Worm (Caenorhabditis elegans): ENCODE measurements around the gene F38A5.22.

Gene F38A5.22

ce11 chrIV:6622142-6622541, 26.4 kb upstream of the F38A5.22 start:
- TF ChIP-seq unc-62 (GFP tag; optimal IDR thresholded peaks at IDR 0.05) (no peak), ceh-83 (GFP tag; optimal IDR thresholded peaks at IDR 0.05) (no peak), mls-2 (tag; optimal IDR thresholded peaks at IDR 0.05) (no peak), snpc-4 (tag; optimal IDR thresholded peaks at IDR 0.05) (no peak)

- TF ChIP-seq lin-13 (tag; optimal IDR thresholded peaks at IDR 0.05) (no peak), nhr-2 (tag; optimal IDR thresholded peaks at IDR 0.05) (no peak), elt-1 (tag; optimal IDR thresholded peaks at IDR 0.05; ENCODE audit: borderline replicate concordance, insufficient read depth) (no peak), ceh-39 (tag; optimal IDR thresholded peaks at IDR 0.05) (no peak), drap-1 (GFP tag; optimal IDR thresholded peaks at IDR 0.05) (no peak), zip-8 (tag; optimal IDR thresholded peaks at IDR 0.05) (no peak), ztf-11 (tag; optimal IDR thresholded peaks at IDR 0.05) (no peak), ces-1 (GFP tag; optimal IDR thresholded peaks at IDR 0.05) (no peak), snpc-4 (tag; optimal IDR thresholded peaks at IDR 0.05) (no peak)
Observed at ce11 chrIV:6621252-6621651, 25.5 kb upstream of the F38A5.22 start, which contains the start of gene C01B10.3. TSS of gene C01B10.3 (minus strand) at chrIV:6621352.

DNA sequence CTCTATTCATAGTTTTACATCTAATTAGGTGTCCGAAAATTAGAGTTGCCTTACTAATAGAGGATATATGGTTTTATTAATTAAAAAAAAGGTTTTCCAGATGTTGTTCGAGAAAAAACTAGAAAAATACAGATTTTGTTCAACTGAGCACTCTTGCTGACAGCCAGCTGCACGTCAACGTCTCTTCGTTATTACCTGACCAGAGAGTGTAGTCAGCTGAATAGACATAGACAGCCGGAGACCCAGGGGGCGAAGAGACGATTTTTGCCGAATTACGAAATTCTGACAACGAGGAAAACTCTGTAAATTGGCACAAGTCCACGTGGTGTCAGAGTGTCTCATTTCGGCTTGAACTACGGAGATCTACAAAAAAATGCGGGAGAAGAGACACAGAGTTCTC, 22.9 kb upstream of the F38A5.22 start:
- TF ChIP-seq mab-5 (tag; optimal IDR thresholded peaks at IDR 0.05): no peak

DNA sequence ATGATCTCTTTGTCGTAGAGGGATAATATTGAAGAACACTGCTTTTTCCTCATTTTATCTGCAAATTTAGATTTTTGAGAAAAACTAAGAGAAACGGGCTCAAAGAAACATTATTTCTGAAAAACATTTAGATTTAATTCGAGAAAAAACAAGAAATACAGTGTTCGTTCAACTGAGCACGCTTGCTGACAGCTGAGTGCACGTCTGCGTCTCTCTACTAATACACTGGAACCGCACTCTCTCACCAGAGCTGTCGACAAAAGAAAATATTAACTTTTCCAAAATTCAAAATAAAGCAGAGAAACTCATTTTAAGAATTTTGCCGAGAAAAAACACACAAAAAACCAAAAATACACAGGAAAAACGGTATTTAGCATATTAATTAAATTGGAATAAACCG, 17.6 kb upstream of the F38A5.22 start, which contains the start of gene drh-1:
TSS of gene drh-1 (minus strand) at position 58 of the 400 bp plus-strand sequence.
- TF ChIP-seq M03D4.4 (tag; optimal IDR thresholded peaks at IDR 0.05): no peak
- no peak for TF ChIP-seq ham-2 (GFP tag; optimal IDR thresholded peaks at IDR 0.05)
- TF ChIP-seq mls-2 (tag; optimal IDR thresholded peaks at IDR 0.05): no peak
- no peak for TF ChIP-seq tbx-8 (GFP tag; optimal IDR thresholded peaks at IDR 0.05)
- TF ChIP-seq nhr-76 (tag; optimal IDR thresholded peaks at IDR 0.05): no peak
- no peak for TF ChIP-seq mab-5 (tag; optimal IDR thresholded peaks at IDR 0.05)

DNA sequence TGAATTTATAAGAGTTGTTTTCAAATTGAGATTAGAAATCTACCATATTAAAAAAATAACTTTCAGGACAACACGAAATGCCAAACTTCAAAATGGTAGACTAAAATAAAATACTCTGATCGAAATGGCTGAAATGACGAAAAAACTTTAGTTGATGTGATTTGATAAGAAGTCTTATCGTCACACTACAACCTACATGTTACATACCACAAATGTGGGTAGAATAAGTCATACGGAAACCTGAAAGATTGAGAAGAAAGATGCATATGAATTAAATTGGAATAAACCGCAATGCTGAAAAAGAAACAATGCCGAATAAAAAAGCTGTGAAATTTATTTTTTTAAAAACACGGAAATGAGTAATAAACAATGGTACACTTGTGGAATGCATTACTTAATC, 11.3 kb upstream of the F38A5.22 start:
- TF ChIP-seq ztf-11 (tag; optimal IDR thresholded peaks at IDR 0.05): no peak
- no peak for TF ChIP-seq ceh-83 (GFP tag; optimal IDR thresholded peaks at IDR 0.05)
- no peak for TF ChIP-seq unc-120 (tag; optimal IDR thresholded peaks at IDR 0.05; ENCODE audit: poor library complexity, severe bottlenecking)
- TF ChIP-seq nhr-76 (tag; optimal IDR thresholded peaks at IDR 0.05): no peak
- no peak for TF ChIP-seq nhr-2 (tag; optimal IDR thresholded peaks at IDR 0.05)
- TF ChIP-seq M03D4.4 (tag; optimal IDR thresholded peaks at IDR 0.05): no peak
- no peak for TF ChIP-seq lsy-2 (tag; optimal IDR thresholded peaks at IDR 0.05)
- no peak for TF ChIP-seq ham-2 (GFP tag; optimal IDR thresholded peaks at IDR 0.05)
- no peak for TF ChIP-seq elt-3 (tag; optimal IDR thresholded peaks at IDR 0.05)
- TF ChIP-seq ces-1 (GFP tag; optimal IDR thresholded peaks at IDR 0.05): no peak
- no peak for TF ChIP-seq hlh-1 (tag; optimal IDR thresholded peaks at IDR 0.05)

DNA sequence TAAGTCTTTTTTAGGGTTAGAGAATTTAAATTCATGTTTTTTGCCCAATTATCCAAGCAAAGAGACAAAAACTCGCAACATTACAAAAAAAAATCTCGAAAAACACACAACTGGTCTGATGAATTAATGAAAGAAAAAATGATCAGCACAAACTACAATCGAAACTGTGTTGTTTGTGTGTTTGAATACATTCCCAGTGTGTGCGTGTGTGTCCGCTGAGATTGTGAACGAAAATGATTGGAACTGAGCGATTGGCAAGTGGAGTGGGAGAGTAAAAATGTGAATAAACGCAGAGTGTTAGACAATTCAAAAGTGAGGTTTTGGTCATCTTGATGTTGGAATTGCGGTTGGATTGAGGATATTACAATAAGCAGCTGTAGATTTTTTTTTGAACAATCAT, 10.8 kb upstream of the F38A5.22 start:
- TF ChIP-seq lin-32 (GFP tag; optimal IDR thresholded peaks at IDR 0.05) (no peak), elt-1 (tag; optimal IDR thresholded peaks at IDR 0.05; ENCODE audit: borderline replicate concordance, insufficient read depth) (no peak), snpc-4 (tag; optimal IDR thresholded peaks at IDR 0.05) (no peak), zip-8 (tag; optimal IDR thresholded peaks at IDR 0.05) (no peak), mls-2 (tag; optimal IDR thresholded peaks at IDR 0.05) (no peak), nhr-2 (tag; optimal IDR thresholded peaks at IDR 0.05) (no peak), drap-1 (GFP tag; optimal IDR thresholded peaks at IDR 0.05) (no peak), nhr-12 (tag; optimal IDR thresholded peaks at IDR 0.05) (no peak), elt-3 (tag; optimal IDR thresholded peaks at IDR 0.05) (no peak), ces-1 (GFP tag; optimal IDR thresholded peaks at IDR 0.05) (no peak), unc-62 (GFP tag; optimal IDR thresholded peaks at IDR 0.05) (no peak)

ce11 chrIV:6605863-6606262, 10.1 kb upstream of the F38A5.22 start, which contains the start of gene nstp-2:
TSS of gene nstp-2 (minus strand) at chrIV:6606188.
- no peak for TF ChIP-seq blmp-1 (tag; optimal IDR thresholded peaks at IDR 0.05)
- TF ChIP-seq nhr-12 (tag; optimal IDR thresholded peaks at IDR 0.05): no peak
- no peak for TF ChIP-seq cnd-1 (tag; optimal IDR thresholded peaks at IDR 0.05)
- TF ChIP-seq nhr-2 (tag; optimal IDR thresholded peaks at IDR 0.05): no peak
- no peak for TF ChIP-seq ceh-43 (GFP tag; optimal IDR thresholded peaks at IDR 0.05)
- TF ChIP-seq lsy-2 (tag; optimal IDR thresholded peaks at IDR 0.05): no peak
- TF ChIP-seq nhr-28 (tag; optimal IDR thresholded peaks at IDR 0.05): no peak
- TF ChIP-seq nhr-237 (tag; optimal IDR thresholded peaks at IDR 0.05): no peak
- no peak for TF ChIP-seq unc-39 (tag; optimal IDR thresholded peaks at IDR 0.05)
- no peak for TF ChIP-seq pha-4 (tag; optimal IDR thresholded peaks at IDR 0.05)
- no peak for TF ChIP-seq lin-32 (GFP tag; optimal IDR thresholded peaks at IDR 0.05)
- no peak for TF ChIP-seq ceh-83 (GFP tag; optimal IDR thresholded peaks at IDR 0.05)
- no peak for TF ChIP-seq snpc-4 (tag; optimal IDR thresholded peaks at IDR 0.05)
- no peak for TF ChIP-seq ztf-11 (tag; optimal IDR thresholded peaks at IDR 0.05)
- no peak for TF ChIP-seq mep-1 (tag; optimal IDR thresholded peaks at IDR 0.05)
- no peak for TF ChIP-seq flh-1 (GFP tag; optimal IDR thresholded peaks at IDR 0.05)
- TF ChIP-seq tbx-8 (GFP tag; optimal IDR thresholded peaks at IDR 0.05): no peak
- TF ChIP-seq hlh-1 (tag; optimal IDR thresholded peaks at IDR 0.05): no peak
